Fruit fly (Drosophila melanogaster) whole organism, embryonic: Measurements from ENCODE around the gene CG16790.

ENCODE experiments used
- Abd-B ChIP-seq: fragments of 200-800 bp; sonication (Bioruptor generic); optimal IDR thresholded peaks from 2 replicates; lab custom pipeline; 2018; ENCODE audit warnings: missing biosample characterization, mild to moderate bottlenecking, missing genetic modification characterization, moderate library complexity
- Asciz ChIP-seq: fragments of 200-800 bp; sonication (Bioruptor generic); optimal IDR thresholded peaks from 2 replicates; lab custom pipeline; 2017; ENCODE audit warnings: missing biosample characterization, mild to moderate bottlenecking, missing genetic modification characterization, missing genetic modification reagents
- B-H1 ChIP-seq: fragments of 200-800 bp; sonication (Bioruptor generic); IDR thresholded peaks from 3 replicates; pipeline ENCODE4 v1.3.6; 2022; ENCODE audit warnings: missing biosample characterization, missing genetic modification characterization
- CG13287 ChIP-seq: fragments of 200-800 bp; sonication (Bioruptor generic); IDR thresholded peaks from 2 replicates; pipeline ENCODE4 v1.3.6; 2022; ENCODE audit warnings: missing biosample characterization, missing genetic modification characterization; ENCODE audit not compliant: partially characterized antibody
- CG13296 ChIP-seq: fragments of 200-800 bp; sonication (Bioruptor generic); optimal IDR thresholded peaks from 3 replicates; lab custom pipeline; 2018; ENCODE audit warnings: missing biosample characterization, mild to moderate bottlenecking, missing genetic modification characterization
- CG13624 ChIP-seq: fragments of 200-800 bp; sonication (Bioruptor generic); optimal IDR thresholded peaks from 2 replicates; lab custom pipeline; 2016; ENCODE audit warnings: missing biosample characterization, missing genetic modification characterization
- CG13775 ChIP-seq: fragments of 200-800 bp; sonication (Bioruptor generic); optimal IDR thresholded peaks from 3 replicates; lab custom pipeline; 2017; ENCODE audit warnings: missing biosample characterization, mild to moderate bottlenecking, missing genetic modification characterization
- CG14050 ChIP-seq: fragments of 200-800 bp; sonication (Bioruptor generic); IDR thresholded peaks from 3 replicates; pipeline ENCODE4 v1.3.6; 2022; ENCODE audit warnings: missing biosample characterization, missing genetic modification characterization
- CG15514 ChIP-seq: fragments of 200-800 bp; sonication (Bioruptor generic); optimal IDR thresholded peaks from 3 replicates; lab custom pipeline; 2017; ENCODE audit warnings: missing biosample characterization, missing genetic modification characterization, mild to moderate bottlenecking, moderate library complexity, missing genetic modification reagents
- CG16779 ChIP-seq: fragments of 200-800 bp; sonication (Bioruptor generic); IDR thresholded peaks from 2 replicates; pipeline ENCODE4 v1.3.6; 2022; ENCODE audit warnings: missing biosample characterization, missing genetic modification characterization
- CG16815 ChIP-seq: fragments of 200-800 bp; sonication (Bioruptor generic); optimal IDR thresholded peaks from 3 replicates; lab custom pipeline; 2017; ENCODE audit warnings: missing biosample characterization, mild to moderate bottlenecking, missing genetic modification characterization
- CG17186 ChIP-seq: fragments of 200-800 bp; sonication (Bioruptor generic); optimal IDR thresholded peaks from 3 replicates; lab custom pipeline; 2017; ENCODE audit warnings: missing biosample characterization, missing genetic modification reagents, missing genetic modification characterization
- CG17568 ChIP-seq: fragments of 200-800 bp; sonication (Bioruptor generic); optimal IDR thresholded peaks from 2 replicates; lab custom pipeline; 2018; ENCODE audit warnings: missing biosample characterization, mild to moderate bottlenecking, missing genetic modification characterization, moderate library complexity
- CG18476 ChIP-seq: fragments of 200-800 bp; sonication (Bioruptor generic); optimal IDR thresholded peaks from 2 replicates; lab custom pipeline; 2016; ENCODE audit warnings: missing biosample characterization, mild to moderate bottlenecking, missing genetic modification characterization
- CG2678 ChIP-seq: fragments of 200-800 bp; sonication (Bioruptor generic); optimal IDR thresholded peaks from 3 replicates; lab custom pipeline; 2019; ENCODE audit warnings: missing biosample characterization, mild to moderate bottlenecking, missing genetic modification characterization, moderate library complexity
- CG34422 ChIP-seq: fragments of 200-800 bp; sonication (Bioruptor generic); IDR thresholded peaks from 3 replicates; pipeline ENCODE4 v1.3.6; 2022; ENCODE audit warnings: missing biosample characterization, missing genetic modification characterization
- CG3847 ChIP-seq: fragments of 200-800 bp; sonication (Bioruptor generic); IDR thresholded peaks from 2 replicates; pipeline ENCODE4 v1.3.6; 2022; ENCODE audit warnings: missing biosample characterization, missing genetic modification characterization
- CG4282 ChIP-seq: fragments of 200-800 bp; sonication (Bioruptor generic); optimal IDR thresholded peaks from 2 replicates; lab custom pipeline; 2016; ENCODE audit warnings: missing biosample characterization, missing genetic modification characterization
- CG4617 ChIP-seq: fragments of 200-800 bp; sonication (Bioruptor generic); optimal IDR thresholded peaks from 3 replicates; lab custom pipeline; 2016; ENCODE audit warnings: missing biosample characterization, missing genetic modification characterization, borderline replicate concordance
- CG7556 ChIP-seq: fragments of 200-800 bp; sonication (Bioruptor generic); optimal IDR thresholded peaks from 2 replicates; lab custom pipeline; 2017; ENCODE audit warnings: missing biosample characterization, mild to moderate bottlenecking, missing genetic modification characterization
- CG7987 ChIP-seq: fragments of 200-800 bp; sonication (Bioruptor generic); optimal IDR thresholded peaks from 2 replicates; lab custom pipeline; 2018; ENCODE audit warnings: missing biosample characterization, mild to moderate bottlenecking, missing genetic modification characterization, moderate library complexity
- ERR ChIP-seq: fragments of 200-800 bp; sonication (Bioruptor generic); optimal IDR thresholded peaks from 2 replicates; lab custom pipeline; 2016; ENCODE audit warnings: missing biosample characterization, missing genetic modification characterization
- H15 ChIP-seq: fragments of 200-800 bp; sonication (Bioruptor generic); IDR thresholded peaks from 3 replicates; pipeline ENCODE4 v1.3.6; 2022; ENCODE audit warnings: missing biosample characterization, missing genetic modification characterization
- Hey ChIP-seq: fragments of 200-800 bp; sonication (Bioruptor generic); optimal IDR thresholded peaks from 3 replicates; lab custom pipeline; 2018; ENCODE audit warnings: missing biosample characterization, mild to moderate bottlenecking, missing genetic modification characterization
- Hr39 ChIP-seq: fragments of >200 bp; optimal IDR thresholded peaks from 2 replicates; lab custom pipeline; 2017
- Lim3 ChIP-seq: fragments of 200-800 bp; sonication (Bioruptor generic); IDR thresholded peaks from 2 replicates; pipeline ENCODE4 v1.3.6; 2022; ENCODE audit warnings: missing biosample characterization, missing genetic modification characterization
- MESR4 ChIP-seq: fragments of 200-800 bp; sonication (Bioruptor generic); optimal IDR thresholded peaks from 2 replicates; lab custom pipeline; 2018; ENCODE audit warnings: missing biosample characterization, mild to moderate bottlenecking, missing genetic modification characterization, moderate library complexity
- Ravus ChIP-seq: fragments of 200-800 bp; sonication (Bioruptor generic); IDR thresholded peaks from 2 replicates; pipeline ENCODE4 v1.3.6; 2022; ENCODE audit warnings: missing biosample characterization, missing genetic modification characterization
- Sry-β ChIP-seq: fragments of 200-800 bp; sonication (Bioruptor generic); optimal IDR thresholded peaks from 2 replicates; lab custom pipeline; 2018; ENCODE audit warnings: missing biosample characterization, mild to moderate bottlenecking, missing genetic modification characterization, moderate library complexity
- Xrp1 ChIP-seq: fragments of 200-800 bp; sonication (Bioruptor generic); IDR thresholded peaks from 2 replicates; pipeline ENCODE4 v1.3.6; 2022; ENCODE audit warnings: missing biosample characterization, missing genetic modification characterization
- ap ChIP-seq: fragments of 200-800 bp; sonication (Bioruptor generic); IDR thresholded peaks from 2 replicates; pipeline ENCODE4 v1.3.6; 2022; ENCODE audit warnings: missing biosample characterization, missing genetic modification characterization
- caup ChIP-seq: fragments of 200-800 bp; sonication (Bioruptor generic); optimal IDR thresholded peaks from 3 replicates; lab custom pipeline; 2017; ENCODE audit warnings: missing biosample characterization, mild to moderate bottlenecking, missing genetic modification characterization, moderate library complexity; ENCODE audit not compliant: severe bottlenecking
- chn ChIP-seq: fragments of 200-800 bp; sonication (Bioruptor generic); optimal IDR thresholded peaks from 2 replicates; lab custom pipeline; 2016; ENCODE audit warnings: missing biosample characterization, missing genetic modification characterization
- dpn ChIP-seq, 2 experiments: fragments of 200-800 bp; sonication (Bioruptor generic); optimal IDR thresholded peaks; 3 replicates each; lab custom pipeline; 2016; ENCODE audit warnings: missing biosample characterization in 2 of 2, missing genetic modification characterization in 2 of 2
- en ChIP-seq: fragments of 200-800 bp; sonication (Bioruptor generic); optimal IDR thresholded peaks from 2 replicates; lab custom pipeline; 2016; ENCODE audit warnings: missing biosample characterization, missing genetic modification characterization
- hb ChIP-seq: fragments of 200-800 bp; sonication (Bioruptor generic); IDR thresholded peaks from 3 replicates; pipeline ENCODE4 v1.3.6; 2022; ENCODE audit warnings: missing biosample characterization, missing genetic modification characterization; ENCODE audit not compliant: partially characterized antibody
- jumu ChIP-seq: fragments of 200-800 bp; sonication (Bioruptor generic); optimal IDR thresholded peaks from 3 replicates; lab custom pipeline; 2016; ENCODE audit warnings: missing biosample characterization, missing genetic modification characterization
- mirr ChIP-seq: fragments of 200-800 bp; sonication (Bioruptor generic); optimal IDR thresholded peaks from 3 replicates; lab custom pipeline; 2018; ENCODE audit warnings: missing biosample characterization, mild to moderate bottlenecking, missing genetic modification characterization
- mld ChIP-seq: fragments of 200-800 bp; sonication (Bioruptor generic); IDR thresholded peaks from 3 replicates; pipeline ENCODE4 v1.3.6; 2022; ENCODE audit warnings: missing biosample characterization, missing genetic modification characterization; ENCODE audit not compliant: partially characterized antibody
- otp ChIP-seq: fragments of 200-800 bp; sonication (Bioruptor generic); IDR thresholded peaks from 3 replicates; pipeline ENCODE4, ENCODE4 v1.3.6; 2022; ENCODE audit warnings: missing biosample characterization, missing genetic modification characterization
- ro ChIP-seq: fragments of 200-800 bp; sonication (Bioruptor generic); IDR thresholded peaks from 2 replicates; pipeline ENCODE4 v1.3.6; 2022; ENCODE audit warnings: missing biosample characterization, missing genetic modification characterization
- sd ChIP-seq: fragments of 200-800 bp; sonication (Bioruptor generic); optimal IDR thresholded peaks from 3 replicates; lab custom pipeline; 2018; ENCODE audit warnings: missing biosample characterization, mild to moderate bottlenecking, missing genetic modification characterization, moderate library complexity
- sens ChIP-seq: fragments of 200-800 bp; sonication (Bioruptor generic); peaks from one replicate; lab custom pipeline; 2016; ENCODE audit warnings: missing biosample characterization, missing genetic modification characterization
- tgo ChIP-seq: fragments of 200-800 bp; sonication (Bioruptor generic); IDR thresholded peaks from 3 replicates; pipeline ENCODE4 v1.3.6; 2022; ENCODE audit warnings: missing biosample characterization, missing genetic modification characterization
- trh ChIP-seq: fragments of 200-800 bp; sonication (Bioruptor generic); optimal IDR thresholded peaks from 2 replicates; lab custom pipeline; 2016; ENCODE audit warnings: missing biosample characterization, missing genetic modification characterization
- unc-4 ChIP-seq: fragments of 200-800 bp; sonication (Bioruptor generic); IDR thresholded peaks from 2 replicates; pipeline ENCODE4 v1.3.6; 2022; ENCODE audit warnings: missing biosample characterization, missing genetic modification characterization; ENCODE audit not compliant: partially characterized antibody
- wek ChIP-seq: fragments of 200-800 bp; sonication (Bioruptor generic); optimal IDR thresholded peaks from 3 replicates; lab custom pipeline; 2018; ENCODE audit warnings: missing biosample characterization, mild to moderate bottlenecking, missing genetic modification characterization, moderate library complexity

Gene CG16790

dm6 chr3R:9533181-9534124 lies 36.6 kb downstream of the CG16790 start (continued):
- TF ChIP-seq CG4617 (GFP tag; lab: Kevin White, UChicago): peak; percentile 69
- TF ChIP-seq Ravus (GFP tag; lab: Robert Waterston, UW): peak; percentile 56
- TF ChIP-seq CG4282 (GFP tag; lab: Kevin White, UChicago): peak; percentile 78
- TF ChIP-seq CG17186 (GFP tag; lab: Kevin White, UChicago): peak; percentile 79
- TF ChIP-seq Xrp1 (GFP tag; lab: Robert Waterston, UW): peak; percentile 85
- TF ChIP-seq CG7556 (GFP tag; lab: Kevin White, UChicago): peak; percentile 99
- TF ChIP-seq CG3847 (GFP tag; lab: Robert Waterston, UW): peak; percentile 90
- TF ChIP-seq Abd-B (GFP tag; lab: Kevin White, UChicago): peak; percentile 94
- TF ChIP-seq CG15514 (GFP tag; lab: Kevin White, UChicago): peak; percentile 83
- peak; percentile 80 for TF ChIP-seq mirr (GFP tag; lab: Kevin White, UChicago)
- TF ChIP-seq Sry-β (GFP tag; lab: Kevin White, UChicago): peak; percentile 71
- peak; percentile 89 for TF ChIP-seq chn
- TF ChIP-seq CG7987 (GFP tag; lab: Kevin White, UChicago): peak; percentile 83
- TF ChIP-seq trh (GFP tag; lab: Kevin White, UChicago): peak; percentile 89
- TF ChIP-seq ap (GFP tag; lab: Robert Waterston, UW): peak; percentile 63
- peak; percentile 79; the same call in 2 of the 3 replicates for TF ChIP-seq H15 (GFP tag; lab: Robert Waterston, UW)
- TF ChIP-seq Asciz (GFP tag; lab: Kevin White, UChicago): peak; percentile 95
- peak; percentile 87 for TF ChIP-seq CG17568
- TF ChIP-seq wek (GFP tag; lab: Kevin White, UChicago): peak; percentile 62
- 0 out of 2 replicates have a peak, but pooled peaks have one; percentile 25 for TF ChIP-seq unc-4 (GFP tag; lab: Robert Waterston, UW)
- peak; percentile 98 for TF ChIP-seq CG13296
- no peak; the same call in 1 of the 2 replicates for TF ChIP-seq CG13287 (GFP tag; lab: Robert Waterston, UW)
- TF ChIP-seq jumu (GFP tag; lab: Kevin White, UChicago): peak; percentile 94
- peak; percentile 97 for TF ChIP-seq CG13775 (GFP tag; lab: Kevin White, UChicago)
- peak; percentile 79 for TF ChIP-seq B-H1 (GFP tag; lab: Robert Waterston, UW)
- peak; percentile 65 for TF ChIP-seq Hey
- TF ChIP-seq caup: peak; percentile 95
- peak; percentile 92 for TF ChIP-seq tgo (GFP tag; lab: Robert Waterston, UW)
- TF ChIP-seq CG14050: peak; percentile 74
- TF ChIP-seq CG13624 (GFP tag; lab: Kevin White, UChicago): peak; percentile 83
- no peak for TF ChIP-seq Hr39 (lab: Kevin White, UChicago)
- TF ChIP-seq sens (GFP tag; lab: Kevin White, UChicago): peak; percentile 99
- TF ChIP-seq mld (GFP tag; lab: Robert Waterston, UW): no peak
- TF ChIP-seq dpn (GFP tag; optimal IDR thresholded peaks at IDR 0.05; lab: Kevin White, UChicago): peak; percentile 94 to 95
- TF ChIP-seq CG16779: peak; percentile 67; the same call in 1 of the 2 replicates
- TF ChIP-seq sd (tag; lab: Kevin White, UChicago): peak; percentile 79
- TF ChIP-seq en (GFP tag; lab: Kevin White, UChicago): peak; percentile 91
- peak; percentile 40; the same call in 1 of the 2 replicates for TF ChIP-seq Lim3 (GFP tag; lab: Robert Waterston, UW)
- peak; percentile 82; the same call in 1 of the 2 replicates for TF ChIP-seq ro (GFP tag; lab: Robert Waterston, UW)
- 0 out of 3 replicates have a peak, but pooled peaks have one; percentile 19 for TF ChIP-seq otp
- peak; percentile 96 for TF ChIP-seq CG18476 (GFP tag; lab: Kevin White, UChicago)
- TF ChIP-seq hb (GFP tag; lab: Robert Waterston, UW): no peak
- peak; percentile 16 for TF ChIP-seq MESR4 (GFP tag; lab: Kevin White, UChicago)
- TF ChIP-seq ERR: peak; percentile 86
- TF ChIP-seq CG34422 (GFP tag; lab: Robert Waterston, UW): peak; percentile 84
- peak; percentile 96 for TF ChIP-seq CG16815
- peak; percentile 99 for TF ChIP-seq CG2678 (tag; lab: Kevin White, UChicago)
